Worm (Caenorhabditis elegans): ENCODE data around the gene sec-5.
A peak's percentile ranks its signal among the peaks of the same experiment; 100 is the strongest.

sec-5 gene

DNA sequence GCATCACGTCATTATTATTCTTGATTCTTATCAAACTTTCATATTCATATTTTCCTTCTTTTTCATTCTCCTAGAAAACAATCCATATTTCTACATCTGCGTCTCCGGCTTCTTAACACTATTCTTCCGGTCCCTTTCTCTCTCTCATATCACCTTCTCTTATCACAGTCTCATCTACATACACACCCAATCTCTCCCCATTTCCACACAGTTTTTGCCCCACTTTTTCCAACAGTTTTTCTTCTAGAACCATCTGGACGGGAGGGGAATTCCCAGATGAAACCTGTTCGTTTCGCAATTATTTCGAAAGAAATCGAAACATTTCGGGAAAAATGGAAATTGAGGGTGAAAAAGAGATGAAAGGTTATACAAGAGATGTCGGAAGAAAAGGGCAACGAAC, 48.8 kb downstream of the sec-5 start (continued):
- no peak for TF ChIP-seq zfp-2 (tag; optimal IDR thresholded peaks at IDR 0.05)
- TF ChIP-seq vab-7 (GFP tag; IDR thresholded peaks at IDR 0.05) = no peak
- no peak for TF ChIP-seq F26F4.8 (GFP tag; conservative IDR thresholded peaks at IDR 0.05)
- TF ChIP-seq set-16 (GFP tag; IDR thresholded peaks at IDR 0.05) = no peak
- TF ChIP-seq zip-2 (tag; optimal IDR thresholded peaks at IDR 0.05) = peak; percentile 38
- TF ChIP-seq tag-97 (GFP tag; IDR thresholded peaks at IDR 0.05) = no peak
- TF ChIP-seq zag-1 (tag; optimal IDR thresholded peaks at IDR 0.05) = no peak
- no peak for TF ChIP-seq F44E2.7 (GFP tag; IDR thresholded peaks at IDR 0.05)
- 0 out of 2 replicates have a peak, but pooled peaks have one; percentile 6 for TF ChIP-seq nhr-41 (GFP tag; IDR thresholded peaks at IDR 0.05)
- TF ChIP-seq gei-8 (GFP tag; optimal IDR thresholded peaks at IDR 0.05) = no peak
- 0 out of 2 replicates have a peak, but pooled peaks have one; percentile 13 for TF ChIP-seq Y75B8A.6 (GFP tag; IDR thresholded peaks at IDR 0.05)
- peak; percentile 19 for TF ChIP-seq nhr-102 (tag; optimal IDR thresholded peaks at IDR 0.05)
- TF ChIP-seq madf-9 (GFP tag; conservative IDR thresholded peaks at IDR 0.05) = no peak
- TF ChIP-seq unc-62 (GFP tag; optimal IDR thresholded peaks at IDR 0.05 in 1 of 2) = peak in 1 of 2 experiments; percentile 45
- TF ChIP-seq unc-62 (tag; optimal IDR thresholded peaks at IDR 0.05) = no peak
- TF ChIP-seq mep-1 (tag; optimal IDR thresholded peaks at IDR 0.05) = peak; percentile 40
- no peak for TF ChIP-seq fos-1 (tag; optimal IDR thresholded peaks at IDR 0.05)
- TF ChIP-seq mdt-29 (GFP tag; IDR thresholded peaks at IDR 0.05) = peak; percentile 83
- no peak for TF ChIP-seq nhr-25 (tag; optimal IDR thresholded peaks at IDR 0.05; ENCODE audit: borderline replicate concordance, insufficient read depth)
- peak; percentile 82 for TF ChIP-seq dmd-6 (GFP tag; IDR thresholded peaks at IDR 0.05)
- TF ChIP-seq nhr-11 (tag; optimal IDR thresholded peaks at IDR 0.05) = peak; percentile 33
- TF ChIP-seq dpl-1 (GFP tag; optimal IDR thresholded peaks at IDR 0.05) = peak; percentile 42
- TF ChIP-seq dmd-9 (GFP tag; IDR thresholded peaks at IDR 0.05) = no peak
- TF ChIP-seq nhr-48 (tag; optimal IDR thresholded peaks at IDR 0.05) = peak; percentile 79
- no peak for TF ChIP-seq attf-4 (tag; optimal IDR thresholded peaks at IDR 0.05)
- TF ChIP-seq unc-39 (tag; optimal IDR thresholded peaks at IDR 0.05) = no peak
- no peak for TF ChIP-seq F10B5.3 (tag; optimal IDR thresholded peaks at IDR 0.05)
- no peak for TF ChIP-seq duxl-1 (tag; optimal IDR thresholded peaks at IDR 0.05; ENCODE audit: poor library complexity)
- TF ChIP-seq D1046.2 (GFP tag; IDR thresholded peaks at IDR 0.05) = no peak
- TF ChIP-seq lin-29 (GFP tag; IDR thresholded peaks at IDR 0.05) = peak; percentile 69
- peak; percentile 27 for TF ChIP-seq rbr-2 (tag; optimal IDR thresholded peaks at IDR 0.05)
- TF ChIP-seq pqm-1 (tag; optimal IDR thresholded peaks at IDR 0.05) = peak; percentile 82
- no peak for TF ChIP-seq skn-1 (tag; optimal IDR thresholded peaks at IDR 0.05)
- no peak for TF ChIP-seq snpc-1.2 (GFP tag; IDR thresholded peaks at IDR 0.05)
- TF ChIP-seq ztf-7 (tag; optimal IDR thresholded peaks at IDR 0.05) = no peak
- TF ChIP-seq nhr-28 (tag; optimal IDR thresholded peaks at IDR 0.05) = peak; percentile 86
- TF ChIP-seq ztf-11 (tag; optimal IDR thresholded peaks at IDR 0.05) = no peak
- TF ChIP-seq ceh-82 (tag; optimal IDR thresholded peaks at IDR 0.05) = no peak
- TF ChIP-seq nhr-10 (tag; optimal IDR thresholded peaks at IDR 0.05) = peak; percentile 42
- TF ChIP-seq daf-12 (tag; optimal IDR thresholded peaks at IDR 0.05) = no peak
- no peak for TF ChIP-seq dmd-8 (GFP tag; IDR thresholded peaks at IDR 0.05)
- no peak for TF ChIP-seq nhr-42 (GFP tag; IDR thresholded peaks at IDR 0.05)
- TF ChIP-seq madf-5 (GFP tag; IDR thresholded peaks at IDR 0.05) = 0 out of 4 replicates have a peak, but pooled peaks of 1 of the 2 experiments have one; percentile 26
- TF ChIP-seq aly-2 (tag; optimal IDR thresholded peaks at IDR 0.05) = no peak
- peak; percentile 21 to 36 for TF ChIP-seq mdl-1 (tag; optimal IDR thresholded peaks at IDR 0.05)
- no peak for TF ChIP-seq Y105C5A.15 (GFP tag; IDR thresholded peaks at IDR 0.05)
- TF ChIP-seq ZK546.5 (tag; optimal IDR thresholded peaks at IDR 0.05) = no peak
- peak; percentile 26; the same call in 1 of the 2 replicates for TF ChIP-seq lin-38 (GFP tag; IDR thresholded peaks at IDR 0.05)
- TF ChIP-seq nhr-77 (tag; optimal IDR thresholded peaks at IDR 0.05) = peak; percentile 68
- TF ChIP-seq egl-27 (tag; optimal IDR thresholded peaks at IDR 0.05) = no peak
- TF ChIP-seq snpc-4 (tag; optimal IDR thresholded peaks at IDR 0.05) = no peak
- TF ChIP-seq pha-4 (GFP tag; IDR thresholded peaks at IDR 0.05) = no peak
- TF ChIP-seq pha-4 (tag; optimal IDR thresholded peaks at IDR 0.05) = no peak
- 0 out of 2 replicates have a peak, but pooled peaks have one; percentile 19 for TF ChIP-seq ctbp-1 (GFP tag; IDR thresholded peaks at IDR 0.05)

Measured in whole organism, L4 larva.